Fruit fly (Drosophila melanogaster): ENCODE data around the gene HP4.
A peak's percentile ranks its signal among the peaks of the same experiment; 100 is the strongest.

The HP4 gene

dm6 chr3L:7993570-7994319, 17.8 kb upstream of the HP4 start (continued):
- TF ChIP-seq CG2712 (tag; optimal IDR thresholded peaks at IDR 0.05) (peak; percentile 22), CG8089 (GFP tag; optimal IDR thresholded peaks at IDR 0.05) (no peak), CG16863 (GFP tag; optimal IDR thresholded peaks at IDR 0.05) (no peak), nom (GFP tag; optimal IDR thresholded peaks at IDR 0.05) (peak; percentile 97), CG14710 (tag; optimal IDR thresholded peaks at IDR 0.05) (peak; percentile 43), bsh (GFP tag; optimal IDR thresholded peaks at IDR 0.05) (peak in 1 of 2 experiments; percentile 67), HLH54F (GFP tag; optimal IDR thresholded peaks at IDR 0.05) (no peak), CG10267 (tag; optimal IDR thresholded peaks at IDR 0.05) (peak; percentile 20)

- TF ChIP-seq crol (GFP tag; IDR thresholded peaks at IDR 0.05) (peak; percentile 29; the same call in 1 of the 2 replicates), CG14667 (GFP tag; IDR thresholded peaks at IDR 0.05) (no peak), chm (GFP tag; IDR thresholded peaks at IDR 0.05) (0 out of 2 replicates have a peak, but pooled peaks have one; percentile 33)
Measured at dm6 chr3L:7992854-7993253, 16.9 kb upstream of the HP4 start.

dm6 chr3L:7990256-7990655, 14.3 kb upstream of the HP4 start:
- no peak for TF ChIP-seq CG18476 (GFP tag; optimal IDR thresholded peaks at IDR 0.05)
- TF ChIP-seq CG5180 (GFP tag; optimal IDR thresholded peaks at IDR 0.05): no peak
- TF ChIP-seq Max (GFP tag; optimal IDR thresholded peaks at IDR 0.05): no peak
- TF ChIP-seq Drgx (GFP tag; IDR thresholded peaks at IDR 0.05): peak; percentile 54; the same call in 1 of the 2 replicates
- no peak for TF ChIP-seq CG13424 (tag; optimal IDR thresholded peaks at IDR 0.05)
- peak; percentile 61 for TF ChIP-seq Ets65A (GFP tag)
- TF ChIP-seq CG6272 (GFP tag; IDR thresholded peaks at IDR 0.05): no peak

- TF ChIP-seq CG10462 (GFP tag; optimal IDR thresholded peaks at IDR 0.05) (no peak), H15 (GFP tag; IDR thresholded peaks at IDR 0.05) (peak; percentile 46; the same call in 1 of the 3 replicates), CG7839 (tag; optimal IDR thresholded peaks at IDR 0.05) (peak; percentile 80), Rx (GFP tag; IDR thresholded peaks at IDR 0.05) (peak; percentile 41; the same call in 1 of the 2 replicates), Ravus (GFP tag; IDR thresholded peaks at IDR 0.05) (no peak), HLH3B (GFP tag; IDR thresholded peaks at IDR 0.05) (peak; percentile 27; the same call in 1 of the 2 replicates), Ptx1 (GFP tag; IDR thresholded peaks at IDR 0.05) (peak; percentile 68), CG2889 (GFP tag; IDR thresholded peaks at IDR 0.05) (no peak), Lpt (GFP tag; optimal IDR thresholded peaks at IDR 0.05) (no peak), sna (GFP tag; IDR thresholded peaks at IDR 0.05; ENCODE audit: partially characterized antibody) (no peak), CG4617 (GFP tag; optimal IDR thresholded peaks at IDR 0.05; ENCODE audit: borderline replicate concordance) (peak; percentile 30), CG7745 (tag; optimal IDR thresholded peaks at IDR 0.05) (no peak), ro (GFP tag; IDR thresholded peaks at IDR 0.05) (peak; percentile 31; the same call in 1 of the 2 replicates), bigmax (GFP tag; optimal IDR thresholded peaks at IDR 0.05) (no peak), CG14965 (GFP tag; optimal IDR thresholded peaks at IDR 0.05; ENCODE audit: borderline replicate concordance) (no peak), CG2202 (tag; optimal IDR thresholded peaks at IDR 0.05) (peak; percentile 74), NK7.1 (GFP tag; optimal IDR thresholded peaks at IDR 0.05) (peak; percentile 31), CG10654 (GFP tag; optimal IDR thresholded peaks at IDR 0.05) (peak; percentile 62), CG8089 (GFP tag; optimal IDR thresholded peaks at IDR 0.05) (no peak), CG34376 (GFP tag; optimal IDR thresholded peaks at IDR 0.05) (no peak), ssp (GFP tag; IDR thresholded peaks at IDR 0.05) (peak; percentile 31; the same call in 1 of the 2 replicates), yki (optimal IDR thresholded peaks at IDR 0.05) (no peak), CG10431 (GFP tag; optimal IDR thresholded peaks at IDR 0.05) (peak; percentile 56), Spps (tag; optimal IDR thresholded peaks at IDR 0.05) (peak; percentile 80), CG10565 (GFP tag; optimal IDR thresholded peaks at IDR 0.05) (peak; percentile 6), Six4 (GFP tag; optimal IDR thresholded peaks at IDR 0.05) (peak; percentile 65)
Measured at dm6 chr3L:7988828-7989673, 13.1 kb upstream of the HP4 start.

All from whole organism, embryonic.